Worm (Caenorhabditis elegans) whole organism, early embryonic: Measurements from ENCODE around the gene fbxb-59.
A peak's percentile ranks its signal among the peaks of the same experiment; 100 is the strongest.

ENCODE experiments used
- B0310.2 ChIP-seq: sonication (generic microtip); optimal IDR thresholded peaks from 2 replicates; lab custom pipeline; 2016; ENCODE audit warnings: mild to moderate bottlenecking, missing genetic modification characterization, missing compliant biosample characterization
- F13C5.2 ChIP-seq: sonication (generic microtip); optimal IDR thresholded peaks from 2 replicates; lab custom pipeline; 2017; ENCODE audit warnings: mild to moderate bottlenecking, missing genetic modification characterization, inconsistent platforms, missing compliant biosample characterization
- aly-1 ChIP-seq: sonication (generic microtip); optimal IDR thresholded peaks from 2 replicates; lab custom pipeline; 2016; ENCODE audit warnings: missing genetic modification characterization, missing compliant biosample characterization
- ama-1 ChIP-seq: fragments of 150-350 bp; optimal IDR thresholded peaks from 2 replicates; lab custom pipeline; 2014
- ceh-13 ChIP-seq: fragments of 200-800 bp; sonication (Bioruptor generic); optimal IDR thresholded peaks from 2 replicates; lab custom pipeline; 2018; ENCODE audit warnings: mild to moderate bottlenecking, missing genetic modification characterization, missing compliant biosample characterization
- ets-7 ChIP-seq: sonication (generic microtip); optimal IDR thresholded peaks from 2 replicates; lab custom pipeline; 2016; ENCODE audit warnings: missing genotype, missing genetic modification characterization, missing compliant biosample characterization
- hmbx-1 ChIP-seq: sonication (generic microtip); optimal IDR thresholded peaks from 2 replicates; lab custom pipeline; 2016; ENCODE audit warnings: mild to moderate bottlenecking, missing genetic modification characterization, missing compliant biosample characterization
- hmg-4 ChIP-seq: fragments of 200-800 bp; sonication (Bioruptor generic); optimal IDR thresholded peaks from 2 replicates; lab custom pipeline; 2018; ENCODE audit warnings: mild to moderate bottlenecking, missing genetic modification characterization, missing compliant biosample characterization
- hnd-1 ChIP-seq: sonication (generic microtip); optimal IDR thresholded peaks from 2 replicates; lab custom pipeline; 2016; ENCODE audit warnings: missing genetic modification characterization, missing compliant biosample characterization
- scrt-1 ChIP-seq: fragments of 200-800 bp; sonication (Bioruptor generic); IDR thresholded peaks from 2 replicates; pipeline ENCODE4 v1.3.6; 2022; ENCODE audit warnings: missing genetic modification characterization, missing compliant biosample characterization
- sea-1 ChIP-seq: fragments of 200-800 bp; sonication (Bioruptor generic); conservative IDR thresholded peaks from 2 replicates; pipeline ENCODE4 v1.3.6; 2022; ENCODE audit warnings: missing genetic modification characterization, missing compliant biosample characterization
- tbx-11 ChIP-seq: fragments of 200-800 bp; sonication (Bioruptor generic); IDR thresholded peaks from 2 replicates; pipeline ENCODE4 v1.3.6; 2022; ENCODE audit warnings: missing genetic modification characterization, missing compliant biosample characterization
- tra-4 ChIP-seq: sonication (generic microtip); optimal IDR thresholded peaks from 2 replicates; lab custom pipeline; 2017; ENCODE audit warnings: missing genetic modification characterization, missing compliant biosample characterization

DNA sequence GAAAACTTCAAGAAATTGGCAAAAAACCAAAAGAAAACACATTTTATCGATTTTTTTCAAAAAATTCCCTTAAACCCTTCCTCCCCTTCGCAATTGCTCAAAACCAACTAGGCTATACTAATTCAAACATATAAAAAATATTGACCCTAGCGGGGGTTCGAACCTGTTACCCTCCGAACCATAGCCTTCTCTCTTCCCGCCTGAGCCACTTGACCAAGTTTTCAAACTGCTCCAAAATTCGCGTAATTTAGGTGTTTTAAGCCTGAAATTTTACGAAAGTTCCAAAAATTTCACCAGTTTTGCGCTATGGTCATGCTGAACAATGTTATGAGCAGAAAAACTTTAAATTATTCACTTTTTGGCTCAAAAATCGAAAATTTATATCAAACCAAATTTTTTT lies 28.5 kb upstream of the fbxb-59 start:
- TF ChIP-seq hnd-1 (tag; lab: Kevin White, UChicago) = no peak
- peak; percentile 29 for TF ChIP-seq ama-1 (lab: Kevin White, UChicago)
- TF ChIP-seq hmg-4 (GFP tag; lab: Kevin White, UChicago) = no peak
- TF ChIP-seq ceh-13 = no peak
- TF ChIP-seq sea-1 (GFP tag; lab: Robert Waterston, UW) = no peak
- TF ChIP-seq tbx-11 (GFP tag; lab: Robert Waterston, UW) = no peak
- no peak for TF ChIP-seq aly-1 (tag; lab: Kevin White, UChicago)
- no peak for TF ChIP-seq ets-7 (tag; lab: Kevin White, UChicago)
- TF ChIP-seq hmbx-1 (tag; lab: Kevin White, UChicago) = no peak
- no peak for TF ChIP-seq F13C5.2 (tag; lab: Kevin White, UChicago)
- TF ChIP-seq scrt-1 (GFP tag; lab: Robert Waterston, UW) = 0 out of 2 replicates have a peak, but pooled peaks have one; percentile 20
- no peak for TF ChIP-seq tra-4 (tag; lab: Kevin White, UChicago)
- TF ChIP-seq B0310.2 (tag; lab: Kevin White, UChicago) = peak; percentile 16
